Worm (Caenorhabditis elegans) whole organism, young adult: ENCODE data around the gene F33A8.4.
A peak's percentile ranks its signal among the peaks of the same experiment; 100 is the strongest.

ENCODE experiments used
- B0019.2 ChIP-seq: fragments of 200-800 bp; sonication (Bioruptor generic); conservative IDR thresholded peaks from 2 replicates; pipeline ENCODE4 v1.3.6; 2022; ENCODE audit warnings: missing genetic modification reagents, missing genetic modification characterization, missing compliant biosample characterization
- B0261.1 ChIP-seq: sonication (generic microtip); optimal IDR thresholded peaks from 2 replicates; lab custom pipeline; 2016; ENCODE audit warnings: mild to moderate bottlenecking, missing genetic modification characterization, moderate library complexity, missing compliant biosample characterization
- C17E4.6 ChIP-seq: fragments of 200-800 bp; sonication (Bioruptor generic); IDR thresholded peaks from 2 replicates; pipeline ENCODE4 v1.3.6; 2022; ENCODE audit warnings: missing genetic modification reagents, missing genetic modification characterization, missing compliant biosample characterization
- D2030.7 ChIP-seq: fragments of 200-800 bp; sonication (Bioruptor generic); IDR thresholded peaks from 2 replicates; pipeline ENCODE4 v1.3.6; 2022; ENCODE audit warnings: missing genetic modification reagents, missing genetic modification characterization, missing compliant biosample characterization
- F22D6.2 ChIP-seq: sonication (generic microtip); optimal IDR thresholded peaks from 2 replicates; lab custom pipeline; 2016; ENCODE audit warnings: mild to moderate bottlenecking, missing genetic modification characterization, missing compliant biosample characterization
- F23B12.7 ChIP-seq: sonication (generic microtip); optimal IDR thresholded peaks from 2 replicates; lab custom pipeline; 2017; ENCODE audit warnings: missing genetic modification characterization, mild to moderate bottlenecking, missing compliant biosample characterization, antibody characterized with exemption, moderate library complexity; ENCODE audit not compliant: insufficient read depth
- F39B2.1 ChIP-seq: fragments of 200-800 bp; sonication (Bioruptor generic); IDR thresholded peaks from 2 replicates; pipeline ENCODE4 v1.3.6; 2022; ENCODE audit warnings: missing genetic modification reagents, missing genetic modification characterization, missing compliant biosample characterization
- K11D2.4 ChIP-seq: fragments of 200-800 bp; sonication (Bioruptor generic); IDR thresholded peaks from 2 replicates; pipeline ENCODE4 v1.3.6; 2022; ENCODE audit warnings: missing genetic modification reagents, missing genetic modification characterization, missing compliant biosample characterization
- T26A5.8 ChIP-seq: sonication (generic microtip); optimal IDR thresholded peaks from 2 replicates; lab custom pipeline; 2016; ENCODE audit warnings: missing genetic modification characterization, missing compliant biosample characterization
- Y53F4B.3 ChIP-seq: fragments of 200-800 bp; sonication (Bioruptor generic); IDR thresholded peaks from 2 replicates; pipeline ENCODE4 v1.3.6; 2022; ENCODE audit warnings: missing genetic modification reagents, missing genetic modification characterization, missing compliant biosample characterization
- Y53G8AR.9 ChIP-seq: fragments of 200-800 bp; sonication (Bioruptor generic); conservative IDR thresholded peaks from 2 replicates; pipeline ENCODE4 v1.3.6; 2022; ENCODE audit warnings: missing genetic modification reagents, missing genetic modification characterization, missing compliant biosample characterization
- Y79H2A.3 ChIP-seq: fragments of 200-800 bp; sonication (Bioruptor generic); conservative IDR thresholded peaks from 2 replicates; pipeline ENCODE4 v1.3.6; 2022; ENCODE audit warnings: missing genetic modification reagents, missing genetic modification characterization, missing compliant biosample characterization
- ZK185.1 ChIP-seq: sonication (generic microtip); optimal IDR thresholded peaks from 2 replicates; lab custom pipeline; 2016; ENCODE audit warnings: mild to moderate bottlenecking, missing genetic modification characterization, missing compliant biosample characterization; ENCODE audit not compliant: poor library complexity, severe bottlenecking
- ama-1 ChIP-seq, 3 experiments: fragments of 150-350 bp in 1 of 3; sonication (generic microtip) in 2 of 3; optimal IDR thresholded peaks; 2 replicates each; lab custom pipeline; 2014 to 2018; ENCODE audit warnings: missing biosample characterization in 2 of 3, missing genetic modification characterization in 2 of 3, missing genetic modification reagents in 2 of 3
- aptf-2 ChIP-seq: fragments of 200-800 bp; sonication (Bioruptor generic); conservative IDR thresholded peaks from 2 replicates; pipeline ENCODE4 v1.3.6; 2022; ENCODE audit warnings: missing genetic modification reagents, missing genetic modification characterization, missing compliant biosample characterization
- atf-7 ChIP-seq: sonication (generic microtip); optimal IDR thresholded peaks from 2 replicates; lab custom pipeline; 2017; ENCODE audit warnings: mild to moderate bottlenecking, missing genetic modification characterization, missing compliant biosample characterization
- athp-1 ChIP-seq: sonication (generic microtip); optimal IDR thresholded peaks from 2 replicates; lab custom pipeline; 2017; ENCODE audit warnings: mild to moderate bottlenecking, missing genetic modification characterization, missing compliant biosample characterization
- attf-3 ChIP-seq: fragments of 200-800 bp; sonication (Bioruptor generic); conservative IDR thresholded peaks from 2 replicates; pipeline ENCODE4 v1.3.6; 2022; ENCODE audit warnings: missing genetic modification reagents, missing genetic modification characterization, missing compliant biosample characterization
- attf-6 ChIP-seq: fragments of 200-800 bp; sonication (Bioruptor generic); IDR thresholded peaks from 2 replicates; pipeline ENCODE4 v1.3.6; 2022; ENCODE audit warnings: missing genetic modification reagents, missing genetic modification characterization, missing compliant biosample characterization
- ceh-100 ChIP-seq: fragments of 200-800 bp; sonication (Bioruptor generic); IDR thresholded peaks from 2 replicates; pipeline ENCODE4 v1.3.6; 2022; ENCODE audit warnings: missing genetic modification reagents, missing genetic modification characterization, missing compliant biosample characterization
- ceh-40 ChIP-seq: fragments of 200-800 bp; sonication (Bioruptor generic); IDR thresholded peaks from 2 replicates; pipeline ENCODE4 v1.3.6; 2022; ENCODE audit warnings: missing genetic modification characterization, missing compliant biosample characterization
- dox-1 ChIP-seq: fragments of 200-800 bp; sonication (Bioruptor generic); IDR thresholded peaks from 2 replicates; pipeline ENCODE4 v1.3.6; 2022; ENCODE audit warnings: missing genetic modification reagents, missing genetic modification characterization, missing compliant biosample characterization
- efl-1 ChIP-seq: fragments of 150-350 bp; optimal IDR thresholded peaks from 2 replicates; lab custom pipeline; 2014; ENCODE audit warnings: missing biosample characterization, missing genetic modification reagents, missing genetic modification characterization
- egrh-3 ChIP-seq: fragments of 200-800 bp; sonication (Bioruptor generic); IDR thresholded peaks from 2 replicates; pipeline ENCODE4 v1.3.6; 2022; ENCODE audit warnings: missing genetic modification reagents, missing genetic modification characterization, missing compliant biosample characterization
- ekl-4 ChIP-seq: fragments of 200-800 bp; sonication (Bioruptor generic); IDR thresholded peaks from 2 replicates; pipeline ENCODE4 v1.3.6; 2022; ENCODE audit warnings: missing genetic modification reagents, missing genetic modification characterization, missing compliant biosample characterization
- fkh-3 ChIP-seq: sonication (generic microtip); optimal IDR thresholded peaks from 2 replicates; lab custom pipeline; 2016; ENCODE audit warnings: mild to moderate bottlenecking, missing genetic modification characterization, missing compliant biosample characterization
- him-1 ChIP-seq: sonication (generic microtip); optimal IDR thresholded peaks from 2 replicates; lab custom pipeline; 2016; ENCODE audit warnings: missing genotype, missing genetic modification reagents, missing genetic modification characterization, missing compliant biosample characterization
- hsf-1 ChIP-seq: fragments of 200-800 bp; sonication (Bioruptor generic); IDR thresholded peaks from 2 replicates; pipeline ENCODE4 v1.3.6; 2022; ENCODE audit warnings: missing genetic modification reagents, missing genetic modification characterization, missing compliant biosample characterization
- lin-35 ChIP-seq, 3 experiments: fragments of 150-350 bp in 2 of 3; sonication (generic microtip) in 1 of 3; optimal IDR thresholded peaks; 2 replicates each; lab custom pipeline; 2014 to 2018; ENCODE audit warnings: missing biosample characterization in 3 of 3, missing genetic modification characterization in 3 of 3, missing genetic modification reagents in 3 of 3
- lin-40 ChIP-seq: sonication (generic microtip); optimal IDR thresholded peaks from 2 replicates; lab custom pipeline; 2016; ENCODE audit warnings: missing genetic modification characterization, mild to moderate bottlenecking, missing compliant biosample characterization, missing genotype, missing genetic modification reagents
- madf-3 ChIP-seq: fragments of 200-800 bp; sonication (Bioruptor generic); IDR thresholded peaks from 2 replicates; pipeline ENCODE4 v1.3.6; 2022; ENCODE audit warnings: missing genetic modification reagents, missing genetic modification characterization, missing compliant biosample characterization
- madf-6 ChIP-seq: fragments of 200-800 bp; sonication (Bioruptor generic); IDR thresholded peaks from 2 replicates; pipeline ENCODE4 v1.3.6; 2022; ENCODE audit warnings: missing genetic modification reagents, missing genetic modification characterization, missing compliant biosample characterization
- madf-8 ChIP-seq: fragments of 200-800 bp; sonication (Bioruptor generic); conservative IDR thresholded peaks from 2 replicates; pipeline ENCODE4 v1.3.6; 2022; ENCODE audit warnings: missing genetic modification reagents, missing genetic modification characterization, missing compliant biosample characterization
- mcd-1 ChIP-seq: fragments of 200-800 bp; sonication (Bioruptor generic); IDR thresholded peaks from 2 replicates; pipeline ENCODE4 v1.3.6; 2022; ENCODE audit warnings: missing genetic modification reagents, missing genetic modification characterization, missing compliant biosample characterization
- nfya-1 ChIP-seq: sonication (generic microtip); optimal IDR thresholded peaks from 2 replicates; lab custom pipeline; 2017; ENCODE audit warnings: antibody characterized with exemption, missing compliant biosample characterization, missing genetic modification characterization, borderline replicate concordance; ENCODE audit not compliant: insufficient read depth
- nfya-2 ChIP-seq: fragments of 200-800 bp; sonication (Bioruptor generic); IDR thresholded peaks from 2 replicates; pipeline ENCODE4 v1.3.6; 2022; ENCODE audit warnings: missing genetic modification reagents, missing genetic modification characterization, missing compliant biosample characterization
- nhr-120 ChIP-seq: fragments of 200-800 bp; sonication (Bioruptor generic); IDR thresholded peaks from 2 replicates; pipeline ENCODE4 v1.3.6; 2022; ENCODE audit warnings: missing genetic modification characterization, missing compliant biosample characterization
- nhr-80 ChIP-seq: sonication (generic microtip); optimal IDR thresholded peaks from 2 replicates; lab custom pipeline; 2016; ENCODE audit warnings: missing genetic modification characterization, missing compliant biosample characterization
- repo-1 ChIP-seq: sonication (generic microtip); optimal IDR thresholded peaks from 2 replicates; lab custom pipeline; 2017; ENCODE audit warnings: mild to moderate bottlenecking, missing genetic modification characterization, missing compliant biosample characterization
- rpc-1 ChIP-seq, 2 experiments: fragments of 150-350 bp in 1 of 2; sonication (generic microtip) in 1 of 2; optimal IDR thresholded peaks; 2 replicates each; lab custom pipeline; 2014 to 2018; ENCODE audit warnings: missing biosample characterization in 1 of 2, missing genetic modification characterization in 1 of 2, missing genetic modification reagents in 1 of 2, missing genotype in 1 of 2
- sea-2 ChIP-seq: fragments of 200-800 bp; sonication (Bioruptor generic); IDR thresholded peaks from 2 replicates; pipeline ENCODE4 v1.3.6; 2022; ENCODE audit warnings: missing genetic modification characterization, missing compliant biosample characterization
- snpc-3.4 ChIP-seq: sonication (generic microtip); optimal IDR thresholded peaks from 2 replicates; lab custom pipeline; 2017; ENCODE audit warnings: missing genetic modification characterization, mild to moderate bottlenecking, missing compliant biosample characterization, antibody characterized with exemption, moderate library complexity, missing genotype, missing genetic modification reagents
- somi-1 ChIP-seq: fragments of 200-800 bp; sonication (Bioruptor generic); optimal IDR thresholded peaks from 2 replicates; lab custom pipeline; 2018; ENCODE audit warnings: mild to moderate bottlenecking, missing genetic modification characterization, missing compliant biosample characterization
- tbp1 ChIP-seq: fragments of 200-800 bp; sonication (Bioruptor generic); optimal IDR thresholded peaks from 2 replicates; lab custom pipeline; 2018; ENCODE audit warnings: mild to moderate bottlenecking, missing genetic modification characterization, missing compliant biosample characterization
- tbx-9 ChIP-seq: sonication (generic microtip); optimal IDR thresholded peaks from 2 replicates; lab custom pipeline; 2016; ENCODE audit warnings: borderline replicate concordance, missing genetic modification characterization, inconsistent platforms, missing compliant biosample characterization
- tlf-1 ChIP-seq: fragments of 200-800 bp; sonication (Bioruptor generic); optimal IDR thresholded peaks from 2 replicates; lab custom pipeline; 2018; ENCODE audit warnings: mild to moderate bottlenecking, missing genetic modification characterization, missing compliant biosample characterization
- unc-62 ChIP-seq: fragments of 150-350 bp; optimal IDR thresholded peaks from 2 replicates; lab custom pipeline; 2014; ENCODE audit warnings: missing biosample characterization, missing genetic modification reagents, missing genetic modification characterization
- ztf-26 ChIP-seq: sonication (generic microtip); optimal IDR thresholded peaks from 2 replicates; lab custom pipeline; 2017; ENCODE audit warnings: missing genetic modification characterization, missing compliant biosample characterization

Gene F33A8.4

DNA sequence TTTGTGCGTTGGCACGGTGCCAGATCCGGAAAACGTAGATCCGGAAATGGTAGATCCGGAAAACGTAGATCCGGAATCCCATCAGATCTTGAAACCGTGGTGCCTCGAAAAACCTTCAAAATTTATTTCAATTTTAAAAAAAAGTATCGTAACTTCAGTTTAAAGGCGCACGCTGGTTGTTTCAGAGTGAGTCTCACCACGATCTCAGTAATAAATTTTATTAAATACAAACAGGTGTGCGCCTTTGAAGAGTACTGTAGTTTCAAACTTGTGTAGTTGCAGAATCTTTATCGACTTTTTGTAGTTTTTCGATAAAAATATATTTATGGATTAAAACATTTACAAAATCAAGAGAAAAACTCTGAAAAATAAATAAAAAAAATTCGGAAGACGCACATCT lies 1.8 kb upstream of the F33A8.4 start:
- TF ChIP-seq attf-3 = peak; percentile 45; the same call in 1 of the 2 replicates
- no peak for TF ChIP-seq lin-40
- TF ChIP-seq ceh-100 (GFP tag; lab: Robert Waterston, UW) = peak; percentile 60
- peak; percentile 82 for TF ChIP-seq B0019.2 (GFP tag; lab: Robert Waterston, UW)
- peak; percentile 27 for TF ChIP-seq tbp1 (GFP tag; lab: Kevin White, UChicago)
- TF ChIP-seq C17E4.6 (GFP tag; lab: Robert Waterston, UW) = no peak
- TF ChIP-seq nhr-80 (tag; lab: Kevin White, UChicago) = no peak
- no peak for TF ChIP-seq egrh-3 (GFP tag; lab: Robert Waterston, UW)
- TF ChIP-seq Y53F4B.3 (GFP tag; lab: Robert Waterston, UW) = no peak
- TF ChIP-seq fkh-3 (tag; lab: Kevin White, UChicago) = no peak
- TF ChIP-seq aptf-2 (GFP tag; lab: Robert Waterston, UW) = no peak
- no peak for TF ChIP-seq nhr-120 (GFP tag; lab: Robert Waterston, UW)
- peak; percentile 61; the same call in 1 of the 2 replicates for TF ChIP-seq mcd-1
- no peak for TF ChIP-seq Y79H2A.3 (GFP tag; lab: Robert Waterston, UW)
- TF ChIP-seq B0261.1 (tag; lab: Kevin White, UChicago) = no peak
- TF ChIP-seq athp-1 (tag; lab: Kevin White, UChicago) = peak; percentile 66
- no peak for TF ChIP-seq K11D2.4 (GFP tag; lab: Robert Waterston, UW)
- TF ChIP-seq madf-6 (GFP tag; lab: Robert Waterston, UW) = peak; percentile 98
- TF ChIP-seq F39B2.1 (GFP tag; lab: Robert Waterston, UW) = peak; percentile 19; the same call in 1 of the 2 replicates
- 0 out of 2 replicates have a peak, but pooled peaks have one; percentile 41 for TF ChIP-seq ekl-4
- TF ChIP-seq atf-7 (tag; lab: Kevin White, UChicago) = no peak
- TF ChIP-seq dox-1 (GFP tag; lab: Robert Waterston, UW) = peak; percentile 53; the same call in 1 of the 2 replicates
- no peak for TF ChIP-seq attf-6 (GFP tag; lab: Robert Waterston, UW)
- TF ChIP-seq rpc-1 (optimal IDR thresholded peaks at IDR 0.05; lab: Kevin White, UChicago) = no peak
- no peak for TF ChIP-seq rpc-1 (tag; optimal IDR thresholded peaks at IDR 0.05; lab: Kevin White, UChicago)
- peak; percentile 58; the same call in 1 of the 2 replicates for TF ChIP-seq madf-3 (GFP tag; lab: Robert Waterston, UW)
- TF ChIP-seq snpc-3.4 (tag; lab: Kevin White, UChicago) = peak; percentile 63
- peak; percentile 84 for TF ChIP-seq D2030.7 (GFP tag; lab: Robert Waterston, UW)
- TF ChIP-seq tlf-1 = peak; percentile 21
- no peak for TF ChIP-seq F22D6.2 (tag; lab: Kevin White, UChicago)
- TF ChIP-seq somi-1 (GFP tag; lab: Kevin White, UChicago) = no peak
- peak; percentile 71 for TF ChIP-seq efl-1
- no peak for TF ChIP-seq ZK185.1
- no peak for TF ChIP-seq tbx-9 (tag; lab: Kevin White, UChicago)
- no peak for TF ChIP-seq Y53G8AR.9 (GFP tag; lab: Robert Waterston, UW)
- TF ChIP-seq him-1 = no peak
- no peak for TF ChIP-seq lin-35 (GFP tag; optimal IDR thresholded peaks at IDR 0.05; lab: Kevin White, UChicago)
- TF ChIP-seq madf-8 (GFP tag; lab: Robert Waterston, UW) = peak; percentile 94
- 0 out of 2 replicates have a peak, but pooled peaks have one; percentile 25 for TF ChIP-seq hsf-1 (GFP tag; lab: Robert Waterston, UW)
- TF ChIP-seq T26A5.8 (tag; lab: Kevin White, UChicago) = no peak
- no peak for TF ChIP-seq nfya-1 (tag; lab: Kevin White, UChicago)
- no peak for TF ChIP-seq ceh-40 (GFP tag; lab: Robert Waterston, UW)
- no peak for TF ChIP-seq nfya-2 (GFP tag; lab: Robert Waterston, UW)
- no peak for TF ChIP-seq unc-62 (GFP tag; lab: Kevin White, UChicago)
- TF ChIP-seq ztf-26 (tag; lab: Kevin White, UChicago) = no peak
- no peak for TF ChIP-seq ama-1 (optimal IDR thresholded peaks at IDR 0.05; lab: Kevin White, UChicago)
- TF ChIP-seq ama-1 (GFP tag; optimal IDR thresholded peaks at IDR 0.05; lab: Kevin White, UChicago) = no peak
- TF ChIP-seq sea-2 = no peak
- TF ChIP-seq F23B12.7 = no peak
- no peak for TF ChIP-seq repo-1 (tag; lab: Kevin White, UChicago)
